Worm (Caenorhabditis elegans) whole organism, L1 larva: Measurements from ENCODE around the gene srsx-33.
"Not testable (repeated sequence)": the region's sequence is repeated elsewhere in the genome, so short reads cannot be mapped to it uniquely, and the experiment has no call there.

Experiments used
- ama-1 ChIP-seq: fragments of 150-350 bp; optimal IDR thresholded peaks from 2 replicates; lab custom pipeline; 2014
- ceh-63 ChIP-seq: fragments of 200-800 bp; sonication (Bioruptor generic); optimal IDR thresholded peaks from 2 replicates; lab custom pipeline; 2018; ENCODE audit warnings: mild to moderate bottlenecking, missing genetic modification characterization, missing compliant biosample characterization
- nhr-76 ChIP-seq: sonication (generic microtip); optimal IDR thresholded peaks from 2 replicates; lab custom pipeline; 2017; ENCODE audit warnings: missing biosample characterization, missing genetic modification characterization
- nhr-90 ChIP-seq: sonication (generic microtip); optimal IDR thresholded peaks from 2 replicates; lab custom pipeline; 2016; ENCODE audit warnings: mild to moderate bottlenecking, missing genetic modification characterization, missing compliant biosample characterization; ENCODE audit not compliant: poor library complexity
- vab-15 ChIP-seq: sonication (generic microtip); optimal IDR thresholded peaks from 2 replicates; lab custom pipeline; 2017; ENCODE audit warnings: missing genotype, mild to moderate bottlenecking, missing genetic modification characterization, missing compliant biosample characterization
- ztf-11 ChIP-seq, 2 experiments: sonication (generic microtip); optimal IDR thresholded peaks; 2 replicates each; lab custom pipeline; 2016 to 2017; ENCODE audit warnings: missing genetic modification characterization in 2 of 2, missing biosample characterization in 1 of 2, missing compliant biosample characterization in 1 of 2

DNA sequence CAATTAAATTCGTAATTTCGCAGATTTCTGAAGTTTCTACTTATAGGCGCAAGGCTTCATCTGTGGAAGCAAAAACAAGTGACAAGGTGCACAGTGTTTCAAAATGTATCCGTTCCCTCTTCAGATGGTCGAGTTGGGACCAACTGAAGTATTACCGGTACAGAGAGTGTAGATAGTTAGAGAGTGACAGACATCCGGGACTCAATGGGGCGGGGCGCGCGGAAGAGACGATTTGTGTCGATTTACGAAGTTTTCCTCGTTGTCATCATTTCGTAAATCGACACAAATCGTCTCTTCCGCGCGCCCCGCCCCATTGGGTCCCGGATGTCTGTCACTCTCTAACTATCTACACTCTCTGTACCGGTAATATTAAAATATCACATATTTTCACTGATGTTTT is 33.8 kb upstream of the srsx-33 start, which contains the start of gene C03E10.3:
- TF ChIP-seq ceh-63 (GFP tag; lab: Kevin White, UChicago); nhr-76 (tag; lab: Kevin White, UChicago); nhr-90 (tag; lab: Kevin White, UChicago); ama-1; ztf-11 (tag; optimal IDR thresholded peaks at IDR 0.05; lab: Kevin White, UChicago); vab-15: not testable (repeated sequence)
